Worm (Caenorhabditis elegans) whole organism, young adult: ENCODE measurements around the gene srx-31.

ENCODE experiments used
- F37B4.10 ChIP-seq: fragments of 200-800 bp; sonication (Bioruptor generic); IDR thresholded peaks from 2 replicates; pipeline ENCODE4 v1.3.6; 2022; ENCODE audit warnings: missing genetic modification characterization, missing compliant biosample characterization
- F49E8.2 ChIP-seq: sonication (generic microtip); optimal IDR thresholded peaks from 3 replicates; lab custom pipeline; 2017; ENCODE audit warnings: missing genetic modification characterization, mild to moderate bottlenecking, missing compliant biosample characterization, antibody characterized with exemption, moderate library complexity; ENCODE audit not compliant: insufficient read depth
- Y56A3A.18 ChIP-seq: fragments of 200-800 bp; sonication (Bioruptor generic); IDR thresholded peaks from 2 replicates; pipeline ENCODE4 v1.3.6; 2022; ENCODE audit warnings: missing genetic modification reagents, missing genetic modification characterization, missing compliant biosample characterization
- akir-1 ChIP-seq: fragments of 200-800 bp; sonication (Bioruptor generic); optimal IDR thresholded peaks from 2 replicates; lab custom pipeline; 2018; ENCODE audit warnings: mild to moderate bottlenecking, missing genetic modification characterization, moderate library complexity, missing compliant biosample characterization
- ama-1 ChIP-seq, 3 experiments: fragments of 150-350 bp in 1 of 3; sonication (generic microtip) in 2 of 3; optimal IDR thresholded peaks; 2 replicates each; lab custom pipeline; 2014 to 2018; ENCODE audit warnings: missing biosample characterization in 2 of 3, missing genetic modification characterization in 2 of 3, missing genetic modification reagents in 2 of 3
- efl-1 ChIP-seq: fragments of 150-350 bp; optimal IDR thresholded peaks from 2 replicates; lab custom pipeline; 2014; ENCODE audit warnings: missing biosample characterization, missing genetic modification reagents, missing genetic modification characterization
- egl-18 ChIP-seq: fragments of 200-800 bp; sonication (Bioruptor generic); IDR thresholded peaks from 2 replicates; pipeline ENCODE4 v1.3.6; 2022; ENCODE audit warnings: missing genetic modification reagents, missing genetic modification characterization, missing compliant biosample characterization
- hsf-1 ChIP-seq: fragments of 200-800 bp; sonication (Bioruptor generic); IDR thresholded peaks from 2 replicates; pipeline ENCODE4 v1.3.6; 2022; ENCODE audit warnings: missing genetic modification reagents, missing genetic modification characterization, missing compliant biosample characterization
- lsy-27 ChIP-seq: sonication (generic microtip); optimal IDR thresholded peaks from 2 replicates; lab custom pipeline; 2017; ENCODE audit warnings: missing genetic modification characterization, mild to moderate bottlenecking, missing compliant biosample characterization, antibody characterized with exemption, missing genotype, borderline replicate concordance; ENCODE audit not compliant: insufficient read depth
- unc-62 ChIP-seq: fragments of 150-350 bp; optimal IDR thresholded peaks from 2 replicates; lab custom pipeline; 2014; ENCODE audit warnings: missing biosample characterization, missing genetic modification reagents, missing genetic modification characterization
- xnd-1 ChIP-seq: sonication (generic microtip); optimal IDR thresholded peaks from 2 replicates; lab custom pipeline; 2016; ENCODE audit warnings: missing genotype, missing genetic modification reagents, missing genetic modification characterization, missing compliant biosample characterization

- no peak for TF ChIP-seq xnd-1 (tag; lab: Kevin White, UChicago)
- TF ChIP-seq akir-1: no peak
- TF ChIP-seq F37B4.10: no peak
- TF ChIP-seq egl-18 (GFP tag; lab: Robert Waterston, UW): no peak
- no peak for TF ChIP-seq unc-62
- no peak for TF ChIP-seq hsf-1 (GFP tag; lab: Robert Waterston, UW)
- TF ChIP-seq efl-1: no peak
- no peak for TF ChIP-seq F49E8.2 (tag; lab: Kevin White, UChicago)
- no peak for TF ChIP-seq ama-1 (optimal IDR thresholded peaks at IDR 0.05; lab: Kevin White, UChicago)
- TF ChIP-seq ama-1 (GFP tag; optimal IDR thresholded peaks at IDR 0.05; lab: Kevin White, UChicago): no peak
- no peak for TF ChIP-seq Y56A3A.18 (GFP tag; lab: Robert Waterston, UW)
- TF ChIP-seq lsy-27 (tag; lab: Kevin White, UChicago): no peak
Measured at ce11 chrV:849512-849911, 26.7 kb upstream of the srx-31 start, which contains the start of gene srbc-12.
